Fruit fly (Drosophila melanogaster): ENCODE data around the gene CG17928.

The CG17928 gene

DNA sequence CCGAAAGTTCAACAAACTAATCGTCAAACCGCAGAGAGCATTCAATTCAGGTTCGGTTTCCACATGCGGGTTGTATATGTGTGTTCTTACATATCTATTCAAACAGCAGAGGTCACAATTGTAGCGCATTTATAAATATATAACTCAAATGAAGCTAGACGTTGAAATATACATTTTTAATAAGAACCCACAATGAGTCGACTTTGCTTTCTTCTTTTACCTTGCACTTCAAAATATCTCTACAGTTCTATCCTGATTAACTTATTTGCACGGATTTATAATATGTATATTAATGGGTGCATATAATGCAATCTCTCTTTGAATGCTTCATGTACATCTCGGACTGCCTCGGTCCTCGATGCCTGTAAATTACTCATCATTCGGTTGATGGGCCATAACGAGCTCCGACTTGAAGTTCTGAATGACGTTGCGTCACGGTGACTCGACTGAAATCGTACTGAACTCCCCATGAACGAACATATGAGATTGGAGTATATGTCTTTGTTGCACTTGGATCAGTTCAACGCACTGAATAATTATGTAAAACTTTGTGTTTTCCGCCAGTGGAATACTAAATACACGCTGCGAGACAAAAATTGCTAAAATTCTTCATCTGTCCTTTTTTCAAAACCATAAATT lies 27.1 kb downstream of the CG17928 start (continued):
- TF ChIP-seq klu (GFP tag; IDR thresholded peaks at IDR 0.05) (no peak), Sox100B (GFP tag; optimal IDR thresholded peaks at IDR 0.05) (peak; percentile 32), CG17829 (tag; optimal IDR thresholded peaks at IDR 0.05) (peak; percentile 43), Jarid2 (GFP tag; optimal IDR thresholded peaks at IDR 0.05) (peak; percentile 20), Scr (GFP tag; IDR thresholded peaks at IDR 0.05; ENCODE audit: partially characterized antibody) (no peak), br (optimal IDR thresholded peaks at IDR 0.05) (no peak), CG14050 (GFP tag; IDR thresholded peaks at IDR 0.05) (no peak), Opbp (GFP tag; IDR thresholded peaks at IDR 0.05; ENCODE audit: partially characterized antibody) (no peak), CG9876 (GFP tag; optimal IDR thresholded peaks at IDR 0.05) (no peak), peb (GFP tag; IDR thresholded peaks at IDR 0.05) (no peak), Mrtf (GFP tag; IDR thresholded peaks at IDR 0.05) (no peak), sd (tag; optimal IDR thresholded peaks at IDR 0.05) (no peak), H2.0 (GFP tag; IDR thresholded peaks at IDR 0.05) (no peak), CG15479 (GFP tag; optimal IDR thresholded peaks at IDR 0.05) (no peak), CG5245 (GFP tag; optimal IDR thresholded peaks at IDR 0.05) (no peak), CG3995 (GFP tag; optimal IDR thresholded peaks at IDR 0.05) (no peak), twi (tag; optimal IDR thresholded peaks at IDR 0.05) (no peak), Dll (GFP tag; IDR thresholded peaks at IDR 0.05; ENCODE audit: partially characterized antibody) (no peak), CG11456 (GFP tag; IDR thresholded peaks at IDR 0.05) (no peak), CG3281 (GFP tag; optimal IDR thresholded peaks at IDR 0.05) (no peak), HLH54F (GFP tag; optimal IDR thresholded peaks at IDR 0.05) (no peak), Stat92E (GFP tag; optimal IDR thresholded peaks at IDR 0.05) (peak in 1 of 3 experiments; percentile 5), ftz-f1 (GFP tag; optimal IDR thresholded peaks at IDR 0.05) (no peak), cas (GFP tag; IDR thresholded peaks at IDR 0.05) (no peak), CG10959 (GFP tag; IDR thresholded peaks at IDR 0.05) (no peak), CG6813 (GFP tag; optimal IDR thresholded peaks at IDR 0.05) (peak; percentile 48), Sry-δ (GFP tag; optimal IDR thresholded peaks at IDR 0.05) (no peak), CG8478 (optimal IDR thresholded peaks at IDR 0.05) (no peak), CG32772 (GFP tag; IDR thresholded peaks at IDR 0.05) (peak; percentile 35; the same call in 1 of the 2 replicates), CG10654 (GFP tag; optimal IDR thresholded peaks at IDR 0.05) (no peak), phol (tag; optimal IDR thresholded peaks at IDR 0.05) (peak; percentile 57), en (GFP tag; optimal IDR thresholded peaks at IDR 0.05) (no peak), CG1832 (GFP tag; optimal IDR thresholded peaks at IDR 0.05) (no peak), bsh (GFP tag; optimal IDR thresholded peaks at IDR 0.05) (peak; percentile 56 to 73), Ets65A (GFP tag) (no peak), CG9437 (GFP tag; optimal IDR thresholded peaks at IDR 0.05) (peak; percentile 21), fd102C (GFP tag; optimal IDR thresholded peaks at IDR 0.05) (no peak), CG4707 (GFP tag; optimal IDR thresholded peaks at IDR 0.05) (peak; percentile 1), CG1792 (GFP tag; optimal IDR thresholded peaks at IDR 0.05) (no peak), vnd (GFP tag; IDR thresholded peaks at IDR 0.05; ENCODE audit: partially characterized antibody) (no peak), Vsx1 (GFP tag; optimal IDR thresholded peaks at IDR 0.05) (no peak), Asciz (GFP tag; optimal IDR thresholded peaks at IDR 0.05) (peak; percentile 40), sisA (GFP tag; IDR thresholded peaks at IDR 0.05) (0 out of 2 replicates have a peak, but pooled peaks have one; percentile 25), CrebB (tag; optimal IDR thresholded peaks at IDR 0.05) (no peak), CG11398 (GFP tag; optimal IDR thresholded peaks at IDR 0.05) (no peak), CG2889 (GFP tag; IDR thresholded peaks at IDR 0.05) (no peak), Ada2b (GFP tag; IDR thresholded peaks at IDR 0.05) (no peak), Nf-YC (tag; optimal IDR thresholded peaks at IDR 0.05) (no peak), CG12104 (GFP tag; optimal IDR thresholded peaks at IDR 0.05) (no peak), CG2120 (GFP tag; optimal IDR thresholded peaks at IDR 0.05) (no peak), CG3838 (GFP tag; optimal IDR thresholded peaks at IDR 0.05) (no peak)
